Fruit fly (Drosophila melanogaster) whole organism, embryonic: ENCODE measurements around the gene moody.

Experiments
- Atf-2 ChIP-seq: fragments of 200-800 bp; sonication (Bioruptor generic); optimal IDR thresholded peaks from 2 replicates; lab custom pipeline; 2016; ENCODE audit warnings: missing biosample characterization, missing genetic modification characterization
- CG10209 ChIP-seq: fragments of 200-800 bp; sonication (Bioruptor generic); optimal IDR thresholded peaks from 3 replicates; lab custom pipeline; 2017; ENCODE audit warnings: missing biosample characterization, mild to moderate bottlenecking, missing genetic modification characterization, missing genetic modification reagents
- CG10274 ChIP-seq: fragments of 200-800 bp; sonication (Bioruptor generic); optimal IDR thresholded peaks from 3 replicates; lab custom pipeline; 2017; ENCODE audit warnings: missing biosample characterization, mild to moderate bottlenecking, missing genetic modification characterization
- CG12071 ChIP-seq: fragments of 200-800 bp; sonication (Bioruptor generic); optimal IDR thresholded peaks from 3 replicates; lab custom pipeline; 2018; ENCODE audit warnings: missing biosample characterization, mild to moderate bottlenecking, missing genetic modification characterization
- CG1233 ChIP-seq: fragments of 200-800 bp; sonication (Bioruptor generic); optimal IDR thresholded peaks from 4 replicates; lab custom pipeline; 2018; ENCODE audit warnings: missing biosample characterization, mild to moderate bottlenecking, missing genetic modification characterization
- CG12659 ChIP-seq: fragments of 200-800 bp; sonication (Bioruptor generic); optimal IDR thresholded peaks from 3 replicates; lab custom pipeline; 2017; ENCODE audit warnings: mild to moderate bottlenecking, missing biosample characterization, missing genetic modification reagents, missing genetic modification characterization
- CG14050 ChIP-seq: fragments of 200-800 bp; sonication (Bioruptor generic); IDR thresholded peaks from 3 replicates; pipeline ENCODE4 v1.3.6; 2022; ENCODE audit warnings: missing biosample characterization, missing genetic modification characterization
- CG15479 ChIP-seq: fragments of 200-800 bp; sonication (Bioruptor generic); optimal IDR thresholded peaks from 3 replicates; lab custom pipeline; 2019; ENCODE audit warnings: missing biosample characterization, mild to moderate bottlenecking, missing genetic modification characterization, moderate library complexity
- CG1647 ChIP-seq: fragments of 200-800 bp; sonication (Bioruptor generic); optimal IDR thresholded peaks from 3 replicates; lab custom pipeline; 2016; ENCODE audit warnings: missing biosample characterization, missing genetic modification characterization
- CG17328 ChIP-seq: fragments of 200-800 bp; sonication (Bioruptor generic); IDR thresholded peaks from 2 replicates; pipeline ENCODE4 v1.3.6; 2022; ENCODE audit warnings: missing biosample characterization, missing genetic modification characterization
- CG17612 ChIP-seq: fragments of 200-800 bp; sonication (Bioruptor generic); IDR thresholded peaks from 2 replicates; pipeline ENCODE4 v1.3.6; 2022; ENCODE audit warnings: missing biosample characterization, missing genetic modification characterization
- CG17802 ChIP-seq: fragments of 200-800 bp; sonication (Bioruptor generic); optimal IDR thresholded peaks from 2 replicates; lab custom pipeline; 2018; ENCODE audit warnings: missing biosample characterization, mild to moderate bottlenecking, missing genetic modification characterization, moderate library complexity
- CG18476 ChIP-seq: fragments of 200-800 bp; sonication (Bioruptor generic); optimal IDR thresholded peaks from 2 replicates; lab custom pipeline; 2016; ENCODE audit warnings: missing biosample characterization, mild to moderate bottlenecking, missing genetic modification characterization
- CG18619 ChIP-seq: fragments of 200-800 bp; sonication (Bioruptor generic); optimal IDR thresholded peaks from 3 replicates; lab custom pipeline; 2017; ENCODE audit warnings: missing biosample characterization, mild to moderate bottlenecking, missing genetic modification characterization
- CG3281 ChIP-seq: fragments of 200-800 bp; sonication (Bioruptor generic); optimal IDR thresholded peaks from 3 replicates; lab custom pipeline; 2017; ENCODE audit warnings: missing biosample characterization, mild to moderate bottlenecking, missing genetic modification characterization
- CG34376 ChIP-seq: fragments of 200-800 bp; sonication (Bioruptor generic); optimal IDR thresholded peaks from 2 replicates; lab custom pipeline; 2018; ENCODE audit warnings: missing biosample characterization, mild to moderate bottlenecking, missing genetic modification characterization
- CG8290 ChIP-seq, 3 experiments: fragments of 200-800 bp; sonication (Bioruptor generic); optimal IDR thresholded peaks; 2 replicates each; lab custom pipeline; 2016 to 2019; ENCODE audit warnings: missing biosample characterization in 3 of 3, missing genetic modification characterization in 3 of 3, mild to moderate bottlenecking in 2 of 3, moderate library complexity in 1 of 3
- Doc2 ChIP-seq: fragments of 200-800 bp; sonication (Bioruptor generic); IDR thresholded peaks from 2 replicates; pipeline ENCODE4 v1.3.6; 2022; ENCODE audit warnings: missing biosample characterization, missing genetic modification characterization
- GATAe ChIP-seq: fragments of 200-800 bp; sonication (Bioruptor generic); conservative IDR thresholded peaks from 2 replicates; pipeline ENCODE4 v1.3.6; 2022; ENCODE audit warnings: missing biosample characterization, missing genetic modification characterization
- Jarid2 ChIP-seq: fragments of 200-800 bp; sonication (Bioruptor generic); optimal IDR thresholded peaks from 3 replicates; lab custom pipeline; 2017; ENCODE audit warnings: mild to moderate bottlenecking, missing biosample characterization, missing genetic modification reagents, missing genetic modification characterization
- Meics ChIP-seq: fragments of 200-800 bp; sonication (Bioruptor generic); optimal IDR thresholded peaks from 2 replicates; lab custom pipeline; 2017; ENCODE audit warnings: missing biosample characterization, mild to moderate bottlenecking, missing genetic modification characterization
- Neu2 ChIP-seq: fragments of 200-800 bp; sonication (Bioruptor generic); optimal IDR thresholded peaks from 3 replicates; lab custom pipeline; 2016; ENCODE audit warnings: missing biosample characterization, missing genetic modification characterization, borderline replicate concordance
- Sox100B ChIP-seq: fragments of 200-800 bp; sonication (Bioruptor generic); optimal IDR thresholded peaks from 3 replicates; lab custom pipeline; 2018; ENCODE audit warnings: missing biosample characterization, mild to moderate bottlenecking, missing genetic modification characterization
- Usf ChIP-seq: fragments of 200-800 bp; sonication (Bioruptor generic); optimal IDR thresholded peaks from 2 replicates; lab custom pipeline; 2017; ENCODE audit warnings: missing genotype, missing biosample characterization, missing genetic modification characterization
- abd-A ChIP-seq: fragments of 200-800 bp; sonication (Bioruptor generic); optimal IDR thresholded peaks from 3 replicates; lab custom pipeline; 2019; ENCODE audit warnings: missing biosample characterization, mild to moderate bottlenecking, missing genetic modification characterization, moderate library complexity
- ash1 ChIP-seq: fragments of 200-800 bp; sonication (Bioruptor generic); optimal IDR thresholded peaks from 2 replicates; lab custom pipeline; 2018; ENCODE audit warnings: missing biosample characterization, mild to moderate bottlenecking, missing genetic modification characterization
- az2 ChIP-seq: fragments of 200-800 bp; sonication (Bioruptor generic); optimal IDR thresholded peaks from 3 replicates; lab custom pipeline; 2016; ENCODE audit warnings: missing biosample characterization, missing genetic modification characterization
- bcd ChIP-seq: fragments of 200-800 bp; sonication (Bioruptor generic); optimal IDR thresholded peaks from 2 replicates; lab custom pipeline; 2017; ENCODE audit warnings: missing biosample characterization, mild to moderate bottlenecking, missing genetic modification characterization
- chif ChIP-seq, 2 experiments: fragments of 200-800 bp; sonication (Bioruptor generic); optimal IDR thresholded peaks; 3 replicates each; lab custom pipeline; 2016; ENCODE audit warnings: missing biosample characterization in 2 of 2, missing genetic modification characterization in 2 of 2
- chinmo ChIP-seq: fragments of 200-800 bp; sonication (Bioruptor generic); IDR thresholded peaks from 4 replicates; pipeline ENCODE4 v1.3.6; 2022; ENCODE audit warnings: missing biosample characterization, missing genetic modification characterization; ENCODE audit not compliant: partially characterized antibody
- chm ChIP-seq: fragments of 200-800 bp; sonication (Bioruptor generic); IDR thresholded peaks from 2 replicates; pipeline ENCODE4 v1.3.6; 2022; ENCODE audit warnings: missing biosample characterization, missing genetic modification characterization
- crc ChIP-seq: fragments of 200-800 bp; sonication (Bioruptor generic); optimal IDR thresholded peaks from 2 replicates; lab custom pipeline; 2016; ENCODE audit warnings: missing biosample characterization, missing genetic modification characterization
- crp ChIP-seq, 2 experiments: fragments of 200-800 bp; sonication (Bioruptor generic); optimal IDR thresholded peaks; 2 replicates in 1 of 2; 3 replicates in 1 of 2; lab custom pipeline; 2017; ENCODE audit warnings: missing biosample characterization in 2 of 2, missing genetic modification characterization in 2 of 2, mild to moderate bottlenecking in 1 of 2, moderate library complexity in 1 of 2
- da ChIP-seq: fragments of 200-800 bp; sonication (Bioruptor generic); optimal IDR thresholded peaks from 2 replicates; lab custom pipeline; 2016; ENCODE audit warnings: missing biosample characterization, missing genetic modification characterization
- dysf ChIP-seq: fragments of 200-800 bp; sonication (Bioruptor generic); IDR thresholded peaks from 3 replicates; pipeline ENCODE4 v1.3.6; 2022; ENCODE audit warnings: missing biosample characterization, missing genetic modification characterization
- insv ChIP-seq, 2 experiments: fragments of 200-800 bp; sonication (Bioruptor generic); optimal IDR thresholded peaks; 3 replicates each; lab custom pipeline; 2016 to 2018; ENCODE audit warnings: missing biosample characterization in 2 of 2, missing genetic modification characterization in 2 of 2
- jumu ChIP-seq: fragments of 200-800 bp; sonication (Bioruptor generic); optimal IDR thresholded peaks from 3 replicates; lab custom pipeline; 2016; ENCODE audit warnings: missing biosample characterization, missing genetic modification characterization
- odd ChIP-seq: fragments of 200-800 bp; sonication (Bioruptor generic); optimal IDR thresholded peaks from 2 replicates; lab custom pipeline; 2017; ENCODE audit warnings: missing biosample characterization, mild to moderate bottlenecking, missing genetic modification characterization
- org-1 ChIP-seq: fragments of 200-800 bp; sonication (Bioruptor generic); optimal IDR thresholded peaks from 2 replicates; lab custom pipeline; 2017; ENCODE audit warnings: missing biosample characterization, missing genetic modification characterization
- p53 ChIP-seq: fragments of 200-800 bp; sonication (Bioruptor generic); optimal IDR thresholded peaks from 2 replicates; lab custom pipeline; 2016; ENCODE audit warnings: missing biosample characterization, missing genetic modification characterization
- repo ChIP-seq: fragments of 200-800 bp; sonication (Bioruptor generic); optimal IDR thresholded peaks from 2 replicates; lab custom pipeline; 2016; ENCODE audit warnings: missing biosample characterization, missing genetic modification characterization
- sim ChIP-seq: fragments of 200-800 bp; sonication (Bioruptor generic); IDR thresholded peaks from 2 replicates; pipeline ENCODE4 v1.3.6; 2022; ENCODE audit warnings: missing biosample characterization, missing genetic modification characterization
- slp2 ChIP-seq: fragments of 200-800 bp; sonication (Bioruptor generic); optimal IDR thresholded peaks from 2 replicates; lab custom pipeline; 2016; ENCODE audit warnings: missing biosample characterization, missing genetic modification characterization
- sqz ChIP-seq: fragments of 200-800 bp; sonication (Bioruptor generic); optimal IDR thresholded peaks from 3 replicates; lab custom pipeline; 2018; ENCODE audit warnings: missing biosample characterization, mild to moderate bottlenecking, missing genetic modification characterization
- tin ChIP-seq: fragments of 200-800 bp; sonication (Bioruptor generic); optimal IDR thresholded peaks from 3 replicates; lab custom pipeline; 2016; ENCODE audit warnings: missing biosample characterization, missing genetic modification characterization
- tna ChIP-seq: fragments of 200-800 bp; sonication (Bioruptor generic); IDR thresholded peaks from 2 replicates; pipeline ENCODE4 v1.3.6; 2022; ENCODE audit warnings: missing biosample characterization, missing genetic modification characterization; ENCODE audit not compliant: partially characterized antibody
- wdn ChIP-seq: fragments of 200-800 bp; sonication (Bioruptor generic); IDR thresholded peaks from 2 replicates; pipeline ENCODE4 v1.3.6; 2022; ENCODE audit warnings: missing biosample characterization, missing genetic modification characterization
- zen2 ChIP-seq: fragments of 200-800 bp; sonication (Bioruptor generic); IDR thresholded peaks from 3 replicates; pipeline ENCODE4 v1.3.6; 2022; ENCODE audit warnings: missing biosample characterization, missing genetic modification characterization; ENCODE audit not compliant: partially characterized antibody

The moody gene

DNA sequence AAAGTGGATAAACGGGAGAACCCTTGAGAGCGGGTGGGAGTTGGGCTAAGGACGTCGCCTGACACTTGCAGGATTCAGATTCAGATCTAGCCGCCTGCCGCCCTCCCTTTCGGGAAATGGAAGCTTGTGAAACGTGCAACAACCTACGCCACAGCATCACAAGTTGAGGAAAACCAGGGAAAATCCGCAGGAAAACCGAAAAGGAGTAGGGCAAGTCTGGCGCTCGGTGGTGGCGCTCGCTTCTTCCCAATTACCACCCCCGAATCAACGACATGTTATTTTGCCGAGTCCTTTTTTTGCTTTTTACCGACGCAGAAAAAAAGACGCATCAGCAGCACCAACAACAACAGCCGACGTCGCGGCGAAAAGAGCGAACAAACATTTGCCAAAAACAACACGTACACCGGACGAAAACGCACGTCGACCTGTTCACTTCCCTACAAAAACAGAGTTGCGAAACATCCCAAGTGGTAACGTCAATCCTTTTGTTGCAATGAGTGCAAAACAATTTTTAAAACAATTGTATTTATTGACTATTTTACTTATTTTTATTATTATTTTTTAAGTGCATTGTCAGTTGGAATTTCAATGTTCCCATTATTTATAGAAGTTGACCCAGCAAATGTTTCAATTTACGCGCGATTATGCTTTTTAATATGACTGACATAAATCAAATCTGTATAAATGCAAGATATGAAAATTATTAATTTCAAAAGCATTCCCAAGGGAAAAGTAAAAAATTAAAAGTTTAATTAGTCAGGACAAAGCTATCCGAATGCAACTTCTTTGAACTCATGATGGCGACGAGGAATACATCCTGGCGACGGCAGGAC lies 38.4 kb downstream of the moody start (continued):
- no peak for TF ChIP-seq zen2 (GFP tag; lab: Robert Waterston, UW)
- TF ChIP-seq CG1233, result no peak
- TF ChIP-seq tna (GFP tag; lab: Robert Waterston, UW), result no peak
- no peak for TF ChIP-seq abd-A (tag; lab: Kevin White, UChicago)
- TF ChIP-seq sim (GFP tag; lab: Robert Waterston, UW), result no peak
- TF ChIP-seq CG34376 (GFP tag; lab: Kevin White, UChicago), result no peak
- TF ChIP-seq CG8290 (GFP tag; optimal IDR thresholded peaks at IDR 0.05; lab: Kevin White, UChicago), result no peak
- TF ChIP-seq CG8290 (tag; optimal IDR thresholded peaks at IDR 0.05; lab: Kevin White, UChicago), result peak in 1 of 2 experiments; percentile 12
- no peak for TF ChIP-seq CG1647 (GFP tag; lab: Kevin White, UChicago)
- peak; percentile 54 for TF ChIP-seq Sox100B
- no peak for TF ChIP-seq CG18476 (GFP tag; lab: Kevin White, UChicago)
- TF ChIP-seq wdn (GFP tag; lab: Robert Waterston, UW), result no peak
- TF ChIP-seq chinmo (GFP tag; lab: Robert Waterston, UW), result 0 out of 4 replicates have a peak, but pooled peaks have one; percentile 14
- TF ChIP-seq repo, result no peak
- peak; percentile 61 for TF ChIP-seq bcd
- TF ChIP-seq chm (GFP tag; lab: Robert Waterston, UW), result peak; percentile 67
- no peak for TF ChIP-seq GATAe (GFP tag; lab: Robert Waterston, UW)
- peak; percentile 62 for TF ChIP-seq dysf (GFP tag; lab: Robert Waterston, UW)
- TF ChIP-seq CG12071 (GFP tag; lab: Kevin White, UChicago), result no peak
- no peak for TF ChIP-seq CG17802 (tag; lab: Kevin White, UChicago)
- TF ChIP-seq da (GFP tag; lab: Kevin White, UChicago), result no peak
- TF ChIP-seq Jarid2, result no peak
- no peak for TF ChIP-seq slp2 (GFP tag; lab: Kevin White, UChicago)
- peak; percentile 30 for TF ChIP-seq org-1 (GFP tag; lab: Kevin White, UChicago)
- no peak for TF ChIP-seq p53
- TF ChIP-seq az2 (GFP tag; lab: Kevin White, UChicago), result peak; percentile 62
- TF ChIP-seq insv (GFP tag; optimal IDR thresholded peaks at IDR 0.05; lab: Kevin White, UChicago), result no peak
- TF ChIP-seq CG10209, result peak; percentile 35
- TF ChIP-seq ash1 (GFP tag; lab: Kevin White, UChicago), result no peak
- no peak for TF ChIP-seq jumu (GFP tag; lab: Kevin White, UChicago)
- peak; percentile 52 for TF ChIP-seq sqz (GFP tag; lab: Kevin White, UChicago)
- peak in 1 of 2 experiments; percentile 17 for TF ChIP-seq chif (GFP tag; optimal IDR thresholded peaks at IDR 0.05; lab: Kevin White, UChicago)
- TF ChIP-seq CG18619, result peak; percentile 47
- TF ChIP-seq CG15479, result no peak
- TF ChIP-seq Neu2 (GFP tag; lab: Kevin White, UChicago), result no peak
- TF ChIP-seq CG17328, result peak; percentile 59
- TF ChIP-seq tin (GFP tag; lab: Kevin White, UChicago), result peak; percentile 38
- no peak for TF ChIP-seq crp (GFP tag; optimal IDR thresholded peaks at IDR 0.05; lab: Kevin White, UChicago)
- no peak for TF ChIP-seq odd
- TF ChIP-seq Doc2 (GFP tag; lab: Robert Waterston, UW), result no peak
- TF ChIP-seq CG12659 (GFP tag; lab: Kevin White, UChicago), result peak; percentile 28
- no peak for TF ChIP-seq Atf-2 (GFP tag; lab: Kevin White, UChicago)
- TF ChIP-seq Meics (GFP tag; lab: Kevin White, UChicago), result peak; percentile 69
- TF ChIP-seq Usf (GFP tag; lab: Kevin White, UChicago), result no peak
- no peak for TF ChIP-seq CG17612 (GFP tag; lab: Robert Waterston, UW)
- peak; percentile 58 for TF ChIP-seq CG3281 (GFP tag; lab: Kevin White, UChicago)
- TF ChIP-seq crc (GFP tag; lab: Kevin White, UChicago), result no peak
- TF ChIP-seq CG10274 (GFP tag; lab: Kevin White, UChicago), result peak; percentile 16
- peak; percentile 72 for TF ChIP-seq CG14050
